Worm (Caenorhabditis elegans) whole organism, young adult: ENCODE data around the gene fbxc-17.
"Not testable (repeated sequence)": the region's sequence is repeated elsewhere in the genome, so short reads cannot be mapped to it uniquely, and the experiment has no call there.

ENCODE experiments used
- B0035.1 ChIP-seq: sonication (generic microtip); optimal IDR thresholded peaks from 2 replicates; lab custom pipeline; 2016; ENCODE audit warnings: missing genetic modification characterization, mild to moderate bottlenecking, missing compliant biosample characterization, missing genotype, missing genetic modification reagents
- C17E4.6 ChIP-seq: fragments of 200-800 bp; sonication (Bioruptor generic); IDR thresholded peaks from 2 replicates; pipeline ENCODE4 v1.3.6; 2022; ENCODE audit warnings: missing genetic modification reagents, missing genetic modification characterization, missing compliant biosample characterization
- F57A8.1 ChIP-seq: fragments of 200-800 bp; sonication (Bioruptor generic); optimal IDR thresholded peaks from 2 replicates; lab custom pipeline; 2018; ENCODE audit warnings: mild to moderate bottlenecking, missing genetic modification characterization, moderate library complexity, missing compliant biosample characterization
- K11D2.4 ChIP-seq: fragments of 200-800 bp; sonication (Bioruptor generic); IDR thresholded peaks from 2 replicates; pipeline ENCODE4 v1.3.6; 2022; ENCODE audit warnings: missing genetic modification reagents, missing genetic modification characterization, missing compliant biosample characterization
- T07F8.4 ChIP-seq: sonication (generic microtip); optimal IDR thresholded peaks from 2 replicates; lab custom pipeline; 2016; ENCODE audit warnings: mild to moderate bottlenecking, missing genetic modification characterization, moderate library complexity, missing compliant biosample characterization
- Y56A3A.18 ChIP-seq: fragments of 200-800 bp; sonication (Bioruptor generic); IDR thresholded peaks from 2 replicates; pipeline ENCODE4 v1.3.6; 2022; ENCODE audit warnings: missing genetic modification reagents, missing genetic modification characterization, missing compliant biosample characterization
- Y67H2A.10 ChIP-seq: fragments of 200-800 bp; sonication (Bioruptor generic); conservative IDR thresholded peaks from 2 replicates; pipeline ENCODE4 v1.3.6; 2022; ENCODE audit warnings: missing genetic modification reagents, missing genetic modification characterization, missing compliant biosample characterization
- ama-1 ChIP-seq, 3 experiments: fragments of 150-350 bp in 1 of 3; sonication (generic microtip) in 2 of 3; optimal IDR thresholded peaks; 2 replicates each; lab custom pipeline; 2014 to 2018; ENCODE audit warnings: missing biosample characterization in 2 of 3, missing genetic modification characterization in 2 of 3, missing genetic modification reagents in 2 of 3
- bed-2 ChIP-seq: fragments of 200-800 bp; sonication (Bioruptor generic); IDR thresholded peaks from 2 replicates; pipeline ENCODE4 v1.3.6; 2022; ENCODE audit warnings: missing genetic modification reagents, missing genetic modification characterization, missing compliant biosample characterization
- ccch-3 ChIP-seq: fragments of 200-800 bp; sonication (Bioruptor generic); optimal IDR thresholded peaks from 2 replicates; lab custom pipeline; 2018; ENCODE audit warnings: mild to moderate bottlenecking, missing genetic modification characterization, missing compliant biosample characterization
- dox-1 ChIP-seq: fragments of 200-800 bp; sonication (Bioruptor generic); IDR thresholded peaks from 2 replicates; pipeline ENCODE4 v1.3.6; 2022; ENCODE audit warnings: missing genetic modification reagents, missing genetic modification characterization, missing compliant biosample characterization
- gei-17 ChIP-seq: fragments of 200-800 bp; sonication (Bioruptor generic); optimal IDR thresholded peaks from 2 replicates; lab custom pipeline; 2018; ENCODE audit warnings: mild to moderate bottlenecking, missing genetic modification characterization, missing compliant biosample characterization
- lag-1 ChIP-seq: fragments of 200-800 bp; sonication (Bioruptor generic); IDR thresholded peaks from 2 replicates; pipeline ENCODE4 v1.3.6; 2022; ENCODE audit warnings: missing genetic modification reagents, missing genetic modification characterization, missing compliant biosample characterization
- mel-28 ChIP-seq: sonication (generic microtip); optimal IDR thresholded peaks from 2 replicates; lab custom pipeline; 2016; ENCODE audit warnings: borderline replicate concordance, mild to moderate bottlenecking, missing genetic modification characterization, missing compliant biosample characterization
- nhr-120 ChIP-seq: fragments of 200-800 bp; sonication (Bioruptor generic); IDR thresholded peaks from 2 replicates; pipeline ENCODE4 v1.3.6; 2022; ENCODE audit warnings: missing genetic modification characterization, missing compliant biosample characterization
- nhr-27 ChIP-seq: fragments of 200-800 bp; sonication (Bioruptor generic); optimal IDR thresholded peaks from 2 replicates; lab custom pipeline; 2018; ENCODE audit warnings: mild to moderate bottlenecking, missing genetic modification characterization, moderate library complexity, missing compliant biosample characterization
- nhr-90 ChIP-seq: sonication (generic microtip); optimal IDR thresholded peaks from 2 replicates; lab custom pipeline; 2016; ENCODE audit warnings: missing genotype, mild to moderate bottlenecking, missing genetic modification characterization, missing compliant biosample characterization
- rcor-1 ChIP-seq: fragments of 200-800 bp; sonication (Bioruptor generic); IDR thresholded peaks from 2 replicates; pipeline ENCODE4 v1.3.6; 2022; ENCODE audit warnings: missing genetic modification reagents, missing genetic modification characterization, missing compliant biosample characterization
- repo-1 ChIP-seq: sonication (generic microtip); optimal IDR thresholded peaks from 2 replicates; lab custom pipeline; 2017; ENCODE audit warnings: mild to moderate bottlenecking, missing genetic modification characterization, missing compliant biosample characterization
- snpc-1.3 ChIP-seq: sonication (generic microtip); optimal IDR thresholded peaks from 2 replicates; lab custom pipeline; 2017; ENCODE audit warnings: missing genetic modification characterization, mild to moderate bottlenecking, missing compliant biosample characterization, antibody characterized with exemption, moderate library complexity, missing genotype, missing genetic modification reagents; ENCODE audit not compliant: insufficient read depth

The fbxc-17 gene

DNA sequence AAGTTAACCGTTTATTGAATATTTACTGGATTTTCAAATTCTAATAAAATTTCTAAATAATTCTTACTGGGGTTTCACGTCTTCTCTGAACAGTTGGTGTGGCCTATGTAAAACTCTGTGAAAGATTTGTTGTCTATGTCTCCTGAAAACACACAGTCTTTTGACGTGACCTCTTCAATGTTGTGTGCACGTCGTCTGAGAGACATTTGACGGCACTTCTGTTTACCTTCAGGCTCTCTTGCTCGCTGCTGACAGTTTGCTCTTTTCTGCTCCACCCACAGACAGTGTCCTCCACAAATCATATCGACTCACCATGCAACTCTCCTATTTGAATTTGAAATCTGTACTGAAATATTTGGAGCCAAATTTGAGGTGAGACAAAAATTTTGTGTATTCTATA, 48.2 kb downstream of the fbxc-17 start, which contains the start of gene fbxc-34:
Gene fbxc-34 (plus strand): TSS at position 301 of the 400 bp plus-strand sequence.
- not testable (repeated sequence) for TF ChIP-seq rcor-1; C17E4.6 (GFP tag; lab: Robert Waterston, UW); T07F8.4 (tag; lab: Kevin White, UChicago)

DNA sequence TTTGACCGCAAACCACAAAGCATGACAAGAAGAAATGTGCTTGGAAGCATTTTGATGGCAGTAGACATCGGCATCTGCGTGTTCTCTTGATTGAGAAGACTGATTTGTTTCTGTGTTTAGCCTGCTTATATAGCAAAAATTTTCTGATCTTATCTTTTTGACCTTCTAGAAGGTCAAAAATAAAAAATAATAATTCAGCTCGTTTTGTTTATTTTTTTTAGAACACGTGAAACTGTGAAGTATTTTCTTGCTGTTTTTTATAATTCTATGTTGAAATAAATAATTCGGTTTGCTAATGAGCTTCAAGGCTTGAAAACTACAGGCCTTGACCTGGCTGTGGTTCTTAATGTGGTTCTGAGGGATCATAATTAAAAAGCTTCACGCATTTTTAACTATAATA, 51.7 kb downstream of the fbxc-17 start, which contains the start of gene R07C3.13:
Gene R07C3.13 (minus strand): TSS at position 101 of the 400 bp plus-strand sequence.
- TF ChIP-seq nhr-27 (tag; lab: Kevin White, UChicago) (no peak), ccch-3 (GFP tag; lab: Kevin White, UChicago) (no peak), F57A8.1 (GFP tag; lab: Kevin White, UChicago) (no peak), snpc-1.3 (tag; lab: Kevin White, UChicago) (no peak), Y56A3A.18 (GFP tag; lab: Robert Waterston, UW) (no peak), nhr-120 (no peak), bed-2 (no peak), dox-1 (GFP tag; lab: Robert Waterston, UW) (no peak), ama-1 (optimal IDR thresholded peaks at IDR 0.05; lab: Kevin White, UChicago) (no peak), ama-1 (GFP tag; optimal IDR thresholded peaks at IDR 0.05; lab: Kevin White, UChicago) (no peak), B0035.1 (tag; lab: Kevin White, UChicago) (no peak), nhr-90 (tag; lab: Kevin White, UChicago) (no peak), Y67H2A.10 (GFP tag; lab: Robert Waterston, UW) (no peak), repo-1 (no peak), mel-28 (no peak), K11D2.4 (GFP tag; lab: Robert Waterston, UW) (no peak), lag-1 (GFP tag; lab: Robert Waterston, UW) (no peak), gei-17 (GFP tag; lab: Kevin White, UChicago) (no peak)
